Fruit fly (Drosophila melanogaster) whole organism, embryonic: ENCODE measurements around the gene Hsp22.
A peak's percentile ranks its signal among the peaks of the same experiment; 100 is the strongest.

ENCODE experiments used
- Atf6 ChIP-seq: fragments of 200-800 bp; sonication (Bioruptor generic); IDR thresholded peaks from 2 replicates; pipeline ENCODE4 v1.3.6; 2022; ENCODE audit warnings: missing biosample characterization, missing genetic modification characterization
- C15 ChIP-seq: fragments of 200-800 bp; sonication (Bioruptor generic); IDR thresholded peaks from 3 replicates; pipeline ENCODE4 v1.3.6; 2022; ENCODE audit warnings: missing biosample characterization, missing genetic modification characterization
- CG10565 ChIP-seq: fragments of 200-800 bp; sonication (Bioruptor generic); optimal IDR thresholded peaks from 3 replicates; lab custom pipeline; 2016; ENCODE audit warnings: missing biosample characterization, mild to moderate bottlenecking, missing genetic modification characterization
- CG10979 ChIP-seq: fragments of 200-800 bp; sonication (Bioruptor generic); optimal IDR thresholded peaks from 2 replicates; lab custom pipeline; 2018; ENCODE audit warnings: missing biosample characterization, mild to moderate bottlenecking, missing genetic modification characterization, moderate library complexity
- CG11696 ChIP-seq: fragments of 200-800 bp; sonication (Bioruptor generic); IDR thresholded peaks from 2 replicates; pipeline ENCODE4 v1.3.6; 2022; ENCODE audit warnings: missing biosample characterization, missing genetic modification characterization
- CG12942 ChIP-seq: fragments of 200-800 bp; sonication (Bioruptor generic); optimal IDR thresholded peaks from 3 replicates; lab custom pipeline; 2016; ENCODE audit warnings: missing biosample characterization, missing genetic modification characterization
- CG13287 ChIP-seq: fragments of 200-800 bp; sonication (Bioruptor generic); IDR thresholded peaks from 2 replicates; pipeline ENCODE4 v1.3.6; 2022; ENCODE audit warnings: missing biosample characterization, missing genetic modification characterization; ENCODE audit not compliant: partially characterized antibody
- CG14441 ChIP-seq: fragments of 200-800 bp; sonication (Bioruptor generic); IDR thresholded peaks from 2 replicates; pipeline ENCODE4 v1.3.6; 2022; ENCODE audit warnings: missing biosample characterization, missing genetic modification characterization
- CG14667 ChIP-seq: fragments of 200-800 bp; sonication (Bioruptor generic); IDR thresholded peaks from 2 replicates; pipeline ENCODE4 v1.3.6; 2022; ENCODE audit warnings: missing biosample characterization, missing genetic modification characterization
- CG14965 ChIP-seq: fragments of 200-800 bp; sonication (Bioruptor generic); optimal IDR thresholded peaks from 2 replicates; lab custom pipeline; 2016; ENCODE audit warnings: missing biosample characterization, missing genetic modification characterization, borderline replicate concordance
- CG1529 ChIP-seq: fragments of 200-800 bp; sonication (Bioruptor generic); optimal IDR thresholded peaks from 3 replicates; lab custom pipeline; 2018; ENCODE audit warnings: missing biosample characterization, missing genetic modification characterization
- CG16779 ChIP-seq: fragments of 200-800 bp; sonication (Bioruptor generic); IDR thresholded peaks from 2 replicates; pipeline ENCODE4 v1.3.6; 2022; ENCODE audit warnings: missing biosample characterization, missing genetic modification characterization
- CG17186 ChIP-seq: fragments of 200-800 bp; sonication (Bioruptor generic); optimal IDR thresholded peaks from 3 replicates; lab custom pipeline; 2017; ENCODE audit warnings: missing biosample characterization, missing genetic modification reagents, missing genetic modification characterization
- CG17568 ChIP-seq: fragments of 200-800 bp; sonication (Bioruptor generic); optimal IDR thresholded peaks from 2 replicates; lab custom pipeline; 2018; ENCODE audit warnings: missing biosample characterization, mild to moderate bottlenecking, missing genetic modification characterization, moderate library complexity
- CG17912 ChIP-seq: fragments of 200-800 bp; sonication (Bioruptor generic); optimal IDR thresholded peaks from 2 replicates; lab custom pipeline; 2018; ENCODE audit warnings: missing biosample characterization, mild to moderate bottlenecking, missing genetic modification characterization
- CG18262 ChIP-seq: fragments of 200-800 bp; optimal IDR thresholded peaks from 3 replicates; lab custom pipeline; 2019; ENCODE audit warnings: missing biosample characterization, mild to moderate bottlenecking, missing genetic modification characterization, moderate library complexity
- CG1832 ChIP-seq: fragments of 200-800 bp; sonication (Bioruptor generic); optimal IDR thresholded peaks from 2 replicates; lab custom pipeline; 2017; ENCODE audit warnings: missing biosample characterization, mild to moderate bottlenecking, missing genetic modification characterization, inconsistent platforms
- CG2120 ChIP-seq: fragments of 200-800 bp; sonication (Bioruptor generic); optimal IDR thresholded peaks from 3 replicates; lab custom pipeline; 2016; ENCODE audit warnings: missing biosample characterization, missing genetic modification characterization
- CG31224 ChIP-seq: fragments of 200-800 bp; sonication (Bioruptor generic); IDR thresholded peaks from 2 replicates; pipeline ENCODE4 v1.3.6; 2022; ENCODE audit warnings: missing biosample characterization, missing genetic modification characterization
- CG6272 ChIP-seq: fragments of 200-800 bp; sonication (Bioruptor generic); IDR thresholded peaks from 2 replicates; pipeline ENCODE4 v1.3.6; 2022; ENCODE audit warnings: missing biosample characterization, missing genetic modification characterization
- CG6813 ChIP-seq: fragments of 200-800 bp; sonication (Bioruptor generic); optimal IDR thresholded peaks from 2 replicates; lab custom pipeline; 2017; ENCODE audit warnings: missing biosample characterization, missing genetic modification characterization, mild to moderate bottlenecking, moderate library complexity, missing genetic modification reagents
- CG7357 ChIP-seq: fragments of 200-800 bp; sonication (Bioruptor generic); IDR thresholded peaks from 3 replicates; pipeline ENCODE4 v1.3.6; 2022; ENCODE audit warnings: missing biosample characterization, missing genetic modification characterization
- CG7839 ChIP-seq: fragments of 200-800 bp; sonication (Bioruptor generic); optimal IDR thresholded peaks from 3 replicates; lab custom pipeline; 2018; ENCODE audit warnings: missing biosample characterization, mild to moderate bottlenecking, missing genetic modification characterization, moderate library complexity
- CG8281 ChIP-seq: fragments of 200-800 bp; sonication (Bioruptor generic); optimal IDR thresholded peaks from 2 replicates; lab custom pipeline; 2018; ENCODE audit warnings: missing biosample characterization, mild to moderate bottlenecking, missing genetic modification characterization, moderate library complexity
- CG8359 ChIP-seq: fragments of 200-800 bp; sonication (Bioruptor generic); optimal IDR thresholded peaks from 2 replicates; lab custom pipeline; 2017; ENCODE audit warnings: missing biosample characterization, mild to moderate bottlenecking, missing genetic modification characterization, borderline replicate concordance
- CG9797 ChIP-seq: fragments of 200-800 bp; sonication (Bioruptor generic); optimal IDR thresholded peaks from 3 replicates; lab custom pipeline; 2018; ENCODE audit warnings: missing biosample characterization, mild to moderate bottlenecking, missing genetic modification characterization
- Deaf1 ChIP-seq: fragments of 200-800 bp; optimal IDR thresholded peaks from 3 replicates; lab custom pipeline; 2019; ENCODE audit warnings: missing biosample characterization, mild to moderate bottlenecking, missing genetic modification characterization, moderate library complexity
- Dp ChIP-seq: fragments of 200-800 bp; sonication (Bioruptor generic); optimal IDR thresholded peaks from 2 replicates; lab custom pipeline; 2018; ENCODE audit warnings: missing biosample characterization, mild to moderate bottlenecking, missing genetic modification characterization, moderate library complexity
- Ets97D ChIP-seq: fragments of 200-800 bp; sonication (Bioruptor generic); optimal IDR thresholded peaks from 3 replicates; lab custom pipeline; 2016; ENCODE audit warnings: missing biosample characterization, missing genetic modification characterization
- H15 ChIP-seq: fragments of 200-800 bp; sonication (Bioruptor generic); IDR thresholded peaks from 3 replicates; pipeline ENCODE4 v1.3.6; 2022; ENCODE audit warnings: missing biosample characterization, missing genetic modification characterization
- Meics ChIP-seq: fragments of 200-800 bp; sonication (Bioruptor generic); optimal IDR thresholded peaks from 2 replicates; lab custom pipeline; 2017; ENCODE audit warnings: missing biosample characterization, mild to moderate bottlenecking, missing genetic modification characterization
- Side ChIP-seq: fragments of 200-800 bp; sonication (Bioruptor generic); optimal IDR thresholded peaks from 2 replicates; lab custom pipeline; 2016; ENCODE audit warnings: missing biosample characterization, missing genetic modification characterization
- YL-1 ChIP-seq: fragments of 200-800 bp; sonication (Bioruptor generic); optimal IDR thresholded peaks from 3 replicates; lab custom pipeline; 2017; ENCODE audit warnings: missing biosample characterization, mild to moderate bottlenecking, missing genetic modification characterization
- amos ChIP-seq: fragments of 200-800 bp; sonication (Bioruptor generic); IDR thresholded peaks from 2 replicates; pipeline ENCODE4 v1.3.6; 2022; ENCODE audit warnings: missing biosample characterization, missing genetic modification characterization; ENCODE audit not compliant: partially characterized antibody
- bowl ChIP-seq: fragments of 200-800 bp; sonication (Bioruptor generic); IDR thresholded peaks from 2 replicates; pipeline ENCODE4 v1.3.6; 2022; ENCODE audit warnings: missing biosample characterization, missing genetic modification characterization
- chif ChIP-seq, 2 experiments: fragments of 200-800 bp; sonication (Bioruptor generic); optimal IDR thresholded peaks; 3 replicates each; lab custom pipeline; 2016; ENCODE audit warnings: missing biosample characterization in 2 of 2, missing genetic modification characterization in 2 of 2
- da ChIP-seq: fragments of 200-800 bp; sonication (Bioruptor generic); optimal IDR thresholded peaks from 2 replicates; lab custom pipeline; 2016; ENCODE audit warnings: missing biosample characterization, missing genetic modification characterization
- ems ChIP-seq: fragments of 200-800 bp; sonication (Bioruptor generic); optimal IDR thresholded peaks from 3 replicates; lab custom pipeline; 2016; ENCODE audit warnings: missing biosample characterization, missing genetic modification characterization
- fd96Cb ChIP-seq: fragments of 200-800 bp; sonication (Bioruptor generic); optimal IDR thresholded peaks from 2 replicates; lab custom pipeline; 2018; ENCODE audit warnings: missing biosample characterization, mild to moderate bottlenecking, missing genetic modification characterization, moderate library complexity
- gcm ChIP-seq: fragments of 200-800 bp; sonication (Bioruptor generic); optimal IDR thresholded peaks from 2 replicates; lab custom pipeline; 2019; ENCODE audit warnings: missing biosample characterization, mild to moderate bottlenecking, missing genetic modification characterization, moderate library complexity
- hbn ChIP-seq: fragments of 200-800 bp; sonication (Bioruptor generic); IDR thresholded peaks from 2 replicates; pipeline ENCODE4 v1.3.6; 2022; ENCODE audit warnings: missing biosample characterization, missing genetic modification characterization; ENCODE audit not compliant: partially characterized antibody
- kay ChIP-seq: fragments of 200-800 bp; sonication (Bioruptor generic); optimal IDR thresholded peaks from 2 replicates; lab custom pipeline; 2016; ENCODE audit warnings: missing biosample characterization, missing genetic modification characterization
- pnt ChIP-seq: fragments of 200-800 bp; sonication (Bioruptor generic); optimal IDR thresholded peaks from 3 replicates; lab custom pipeline; 2016; ENCODE audit warnings: missing biosample characterization, missing genetic modification characterization
- repo ChIP-seq: fragments of 200-800 bp; sonication (Bioruptor generic); optimal IDR thresholded peaks from 2 replicates; lab custom pipeline; 2016; ENCODE audit warnings: missing biosample characterization, missing genetic modification characterization
- sens ChIP-seq: fragments of 200-800 bp; sonication (Bioruptor generic); peaks from one replicate; lab custom pipeline; 2016; ENCODE audit warnings: missing biosample characterization, missing genetic modification characterization
- shn ChIP-seq: fragments of 200-800 bp; sonication (Bioruptor generic); optimal IDR thresholded peaks from 3 replicates; lab custom pipeline; 2016; ENCODE audit warnings: missing biosample characterization, missing genetic modification characterization
- sim ChIP-seq: fragments of 200-800 bp; sonication (Bioruptor generic); IDR thresholded peaks from 2 replicates; pipeline ENCODE4 v1.3.6; 2022; ENCODE audit warnings: missing biosample characterization, missing genetic modification characterization
- tin ChIP-seq: fragments of 200-800 bp; sonication (Bioruptor generic); optimal IDR thresholded peaks from 3 replicates; lab custom pipeline; 2016; ENCODE audit warnings: missing biosample characterization, missing genetic modification characterization
- tll ChIP-seq, 2 experiments: fragments of 200-800 bp in 1 of 2; fragments of >200 bp in 1 of 2; sonication (Bioruptor generic) in 1 of 2; optimal IDR thresholded peaks; 2 replicates each; lab custom pipeline; 2017 to 2019; ENCODE audit warnings: missing biosample characterization in 2 of 2, missing genetic modification characterization in 2 of 2, mild to moderate bottlenecking in 1 of 2, moderate library complexity in 1 of 2

The Hsp22 gene

dm6 chr3L:9422636-9423419, 50.1 kb downstream of the Hsp22 start, which contains the start of gene aay (continued):
- TF ChIP-seq Ets97D (GFP tag; lab: Kevin White, UChicago) (peak; percentile 95), CG17912 (peak; percentile 79), CG6272 (GFP tag; lab: Robert Waterston, UW) (peak; percentile 97), sens (GFP tag; lab: Kevin White, UChicago) (peak; percentile 100), CG1832 (GFP tag; lab: Kevin White, UChicago) (no peak), CG31224 (GFP tag; lab: Robert Waterston, UW) (peak; percentile 94), CG17568 (peak; percentile 99), shn (GFP tag; lab: Kevin White, UChicago) (peak; percentile 95), kay (GFP tag; lab: Kevin White, UChicago) (peak; percentile 98), CG11696 (GFP tag; lab: Robert Waterston, UW) (peak; percentile 94), amos (GFP tag; lab: Robert Waterston, UW) (no peak), bowl (GFP tag; lab: Robert Waterston, UW) (peak; percentile 96), CG14965 (GFP tag; lab: Kevin White, UChicago) (peak; percentile 81), Dp (GFP tag; lab: Kevin White, UChicago) (peak; percentile 21), chif (GFP tag; optimal IDR thresholded peaks at IDR 0.05; lab: Kevin White, UChicago) (peak; percentile 97 to 99), CG8359 (GFP tag; lab: Kevin White, UChicago) (peak; percentile 95), CG10565 (GFP tag; lab: Kevin White, UChicago) (peak; percentile 95), H15 (GFP tag; lab: Robert Waterston, UW) (peak; percentile 97), CG8281 (peak; percentile 94), CG14441 (GFP tag; lab: Robert Waterston, UW) (peak; percentile 98), CG14667 (peak; percentile 96), CG16779 (peak; percentile 97), YL-1 (GFP tag; lab: Kevin White, UChicago) (peak; percentile 97), CG6813 (GFP tag; lab: Kevin White, UChicago) (peak; percentile 99), CG2120 (GFP tag; lab: Kevin White, UChicago) (peak; percentile 99), ems (GFP tag; lab: Kevin White, UChicago) (peak; percentile 98), CG13287 (peak; percentile 63), tll (GFP tag; optimal IDR thresholded peaks at IDR 0.05; lab: Kevin White, UChicago) (peak; percentile 19 to 83), da (GFP tag; lab: Kevin White, UChicago) (peak; percentile 94), C15 (GFP tag; lab: Robert Waterston, UW) (peak; percentile 95), Atf6 (peak; percentile 99), pnt (GFP tag; lab: Kevin White, UChicago) (peak; percentile 95), sim (peak; percentile 96), CG18262 (tag; lab: Kevin White, UChicago) (peak; percentile 100), tin (GFP tag; lab: Kevin White, UChicago) (peak; percentile 98), CG7357 (GFP tag; lab: Robert Waterston, UW) (peak; percentile 91), CG17186 (GFP tag; lab: Kevin White, UChicago) (peak; percentile 92), CG10979 (tag; lab: Kevin White, UChicago) (peak; percentile 99), hbn (GFP tag; lab: Robert Waterston, UW) (no peak), CG1529 (GFP tag; lab: Kevin White, UChicago) (peak; percentile 99), CG7839 (peak; percentile 99), gcm (GFP tag; lab: Kevin White, UChicago) (peak; percentile 100), Meics (GFP tag; lab: Kevin White, UChicago) (peak; percentile 98), CG12942 (GFP tag; lab: Kevin White, UChicago) (peak; percentile 99), Side (GFP tag; lab: Kevin White, UChicago) (peak; percentile 95), CG9797 (GFP tag; lab: Kevin White, UChicago) (peak; percentile 51), Deaf1 (peak; percentile 90), repo (GFP tag; lab: Kevin White, UChicago) (peak; percentile 95), fd96Cb (peak; percentile 99)
